Fruit fly (Drosophila melanogaster) Kc167 (cell line): ENCODE data around the gene CG34282.

ENCODE experiments used
- Myc ChIP-seq: fragments of >200 bp; optimal IDR thresholded peaks from 2 replicates; lab custom pipeline; 2017; ENCODE audit warnings: missing external identifiers
- Sin3A ChIP-seq: fragments of >200 bp; optimal IDR thresholded peaks from 2 replicates; lab custom pipeline; 2018; ENCODE audit warnings: missing external identifiers
- h ChIP-seq: fragments of >200 bp; optimal IDR thresholded peaks from 3 replicates; lab custom pipeline; 2018; ENCODE audit warnings: missing external identifiers
- insv ChIP-seq: fragments of >200 bp; optimal IDR thresholded peaks from 3 replicates; lab custom pipeline; 2018; ENCODE audit warnings: missing external identifiers
- psq ChIP-seq: fragments of >200 bp; optimal IDR thresholded peaks from 2 replicates; lab custom pipeline; 2017; ENCODE audit warnings: missing external identifiers
- ttk ChIP-seq: sonication (Bioruptor generic); optimal IDR thresholded peaks from 2 replicates; lab custom pipeline; 2017; ENCODE audit warnings: missing external identifiers

CG34282 gene

dm6 chr3R:18741844-18742187 lies 46.8 kb downstream of the CG34282 start:
- TF ChIP-seq insv (lab: Kevin White, UChicago), result no peak

DNA sequence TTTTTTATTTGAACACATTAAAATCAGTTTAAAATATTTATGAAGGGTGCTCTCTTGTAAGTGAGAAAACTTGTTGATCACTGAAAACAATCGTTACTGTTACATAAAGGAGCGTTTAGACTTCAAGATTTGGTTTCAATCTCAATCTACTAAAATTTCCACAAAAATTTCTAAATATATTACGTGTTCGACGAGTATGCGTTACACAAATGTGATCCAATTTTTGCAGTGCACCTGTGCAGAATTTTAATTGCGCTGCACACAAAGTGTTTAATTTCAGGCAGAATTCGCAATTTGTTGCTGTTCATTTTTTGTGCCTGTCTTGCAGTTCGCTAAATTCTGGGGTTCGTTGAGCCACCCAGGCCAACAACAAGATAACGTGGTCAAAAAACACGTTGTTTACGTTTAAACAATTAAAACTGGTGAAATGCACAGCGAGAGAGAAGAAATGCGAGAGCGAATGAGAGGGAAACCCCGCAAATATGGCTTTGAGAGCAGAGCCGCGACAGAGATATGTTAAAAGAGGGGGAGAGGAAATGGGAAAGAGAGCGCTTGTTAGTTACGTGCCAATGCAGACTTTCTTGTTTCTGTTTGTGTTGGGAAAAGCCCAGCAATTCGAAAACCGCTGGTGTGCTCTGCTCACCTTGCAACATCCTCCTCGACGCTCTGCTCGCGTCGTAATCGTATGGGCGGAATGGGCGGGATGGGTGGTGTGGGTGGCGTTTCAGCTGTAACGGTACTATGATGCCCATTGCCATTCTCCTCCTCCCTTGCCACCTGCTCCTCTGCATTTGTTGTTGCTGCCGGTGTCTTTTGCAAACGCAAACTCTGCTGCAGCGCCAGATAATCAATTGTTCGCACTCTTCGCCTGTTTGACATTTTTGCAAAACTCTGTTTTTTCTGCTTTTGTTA lies 47.6 kb downstream of the CG34282 start:
- TF ChIP-seq insv (lab: Kevin White, UChicago) (no peak), Sin3A (lab: Kevin White, UChicago) (no peak), psq (lab: Kevin White, UChicago) (no peak), ttk (lab: Kevin White, UChicago) (no peak), Myc (lab: Kevin White, UChicago) (no peak), h (lab: Kevin White, UChicago) (no peak)

- TF ChIP-seq insv (lab: Kevin White, UChicago) (no peak), Myc (lab: Kevin White, UChicago) (no peak), ttk (lab: Kevin White, UChicago) (no peak), psq (lab: Kevin White, UChicago) (no peak), h (lab: Kevin White, UChicago) (no peak), Sin3A (lab: Kevin White, UChicago) (no peak)
These were observed 48.3 kb downstream of the CG34282 start, which contains the start of gene Mekk1 for dm6 chr3R:18743270-18743922. Gene Mekk1, minus strand, starts transcription at chr3R:18743594.
